Worm (Caenorhabditis elegans): ENCODE measurements around the gene bus-1.

DNA sequence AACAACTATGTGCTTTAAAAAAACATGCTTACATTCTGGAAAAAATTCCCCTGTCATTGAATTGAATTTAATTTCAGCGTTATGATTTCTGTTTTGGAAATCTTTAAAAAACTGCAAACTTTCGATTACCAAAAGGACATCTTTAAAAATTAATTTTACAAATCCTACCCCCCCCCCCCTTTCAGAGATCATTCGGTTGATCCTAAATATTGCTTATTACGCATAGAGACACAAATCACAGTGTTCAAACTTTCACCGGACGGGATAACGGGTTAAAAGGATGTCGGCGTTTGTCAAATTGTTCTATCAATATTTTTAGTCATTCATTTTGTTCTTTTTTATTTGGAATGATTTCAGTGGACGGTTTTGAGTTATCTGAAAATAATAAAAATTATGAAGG, 8.7 kb upstream of the bus-1 start, which contains the start of gene C25E10.4:
- TF ChIP-seq elt-3 (tag; optimal IDR thresholded peaks at IDR 0.05): no peak
- no peak for TF ChIP-seq mab-5 (tag; optimal IDR thresholded peaks at IDR 0.05)
- TF ChIP-seq snpc-4 (tag; optimal IDR thresholded peaks at IDR 0.05): no peak
- no peak for TF ChIP-seq nhr-21 (tag; optimal IDR thresholded peaks at IDR 0.05)
- TF ChIP-seq nhr-77 (tag; optimal IDR thresholded peaks at IDR 0.05): no peak
- TF ChIP-seq ztf-11 (tag; optimal IDR thresholded peaks at IDR 0.05): no peak
- TF ChIP-seq ceh-16 (tag; optimal IDR thresholded peaks at IDR 0.05): no peak
- TF ChIP-seq nhr-23 (tag; optimal IDR thresholded peaks at IDR 0.05): no peak
- no peak for TF ChIP-seq ceh-82 (tag; optimal IDR thresholded peaks at IDR 0.05)
- TF ChIP-seq lin-13 (GFP tag; optimal IDR thresholded peaks at IDR 0.05): no peak

Measured in whole organism, L2 larva.